Fruit fly (Drosophila melanogaster) whole organism, embryonic: ENCODE data around the gene P5CDh2.
A peak's percentile ranks its signal among the peaks of the same experiment; 100 is the strongest.

Experiments
- ATbp ChIP-seq: fragments of 200-800 bp; sonication (Bioruptor generic); optimal IDR thresholded peaks from 2 replicates; lab custom pipeline; 2017; ENCODE audit warnings: missing biosample characterization, mild to moderate bottlenecking, missing genetic modification characterization, missing genetic modification reagents
- Bteb2 ChIP-seq: fragments of 200-800 bp; sonication (Bioruptor generic); optimal IDR thresholded peaks from 2 replicates; lab custom pipeline; 2016; ENCODE audit warnings: missing biosample characterization, missing genetic modification characterization
- CG10654 ChIP-seq: fragments of 200-800 bp; sonication (Bioruptor generic); optimal IDR thresholded peaks from 2 replicates; lab custom pipeline; 2016; ENCODE audit warnings: missing biosample characterization, missing genetic modification characterization
- CG10979 ChIP-seq: fragments of 200-800 bp; sonication (Bioruptor generic); optimal IDR thresholded peaks from 2 replicates; lab custom pipeline; 2018; ENCODE audit warnings: missing biosample characterization, mild to moderate bottlenecking, missing genetic modification characterization, moderate library complexity
- CG11085 ChIP-seq: fragments of 200-800 bp; sonication (Bioruptor generic); IDR thresholded peaks from 2 replicates; pipeline ENCODE4 v1.3.6; 2022; ENCODE audit warnings: missing biosample characterization, missing genetic modification characterization
- CG11456 ChIP-seq: fragments of 200-800 bp; sonication (Bioruptor generic); IDR thresholded peaks from 3 replicates; pipeline ENCODE4 v1.3.6; 2022; ENCODE audit warnings: missing biosample characterization, missing genetic modification characterization
- CG11723 ChIP-seq: fragments of 200-800 bp; sonication (Bioruptor generic); optimal IDR thresholded peaks from 2 replicates; lab custom pipeline; 2017; ENCODE audit warnings: missing biosample characterization, mild to moderate bottlenecking, missing genetic modification characterization
- CG12942 ChIP-seq: fragments of 200-800 bp; sonication (Bioruptor generic); optimal IDR thresholded peaks from 3 replicates; lab custom pipeline; 2016; ENCODE audit warnings: missing biosample characterization, missing genetic modification characterization
- CG13123 ChIP-seq: fragments of 200-800 bp; sonication (Bioruptor generic); optimal IDR thresholded peaks from 2 replicates; lab custom pipeline; 2016; ENCODE audit warnings: missing biosample characterization, missing genetic modification characterization
- CG14050 ChIP-seq: fragments of 200-800 bp; sonication (Bioruptor generic); IDR thresholded peaks from 3 replicates; pipeline ENCODE4 v1.3.6; 2022; ENCODE audit warnings: missing biosample characterization, missing genetic modification characterization
- CG16779 ChIP-seq: fragments of 200-800 bp; sonication (Bioruptor generic); IDR thresholded peaks from 2 replicates; pipeline ENCODE4 v1.3.6; 2022; ENCODE audit warnings: missing biosample characterization, missing genetic modification characterization
- CG16863 ChIP-seq: fragments of 200-800 bp; sonication (Bioruptor generic); optimal IDR thresholded peaks from 3 replicates; lab custom pipeline; 2016; ENCODE audit warnings: missing biosample characterization, missing genetic modification characterization
- CG17612 ChIP-seq: fragments of 200-800 bp; sonication (Bioruptor generic); IDR thresholded peaks from 2 replicates; pipeline ENCODE4 v1.3.6; 2022; ENCODE audit warnings: missing biosample characterization, missing genetic modification characterization
- CG17829 ChIP-seq: fragments of 200-800 bp; optimal IDR thresholded peaks from 2 replicates; lab custom pipeline; 2019; ENCODE audit warnings: missing biosample characterization, mild to moderate bottlenecking, missing genetic modification characterization, moderate library complexity
- CG1832 ChIP-seq: fragments of 200-800 bp; sonication (Bioruptor generic); optimal IDR thresholded peaks from 2 replicates; lab custom pipeline; 2017; ENCODE audit warnings: missing biosample characterization, mild to moderate bottlenecking, missing genetic modification characterization, inconsistent platforms
- CG18619 ChIP-seq: fragments of 200-800 bp; sonication (Bioruptor generic); optimal IDR thresholded peaks from 3 replicates; lab custom pipeline; 2017; ENCODE audit warnings: missing biosample characterization, mild to moderate bottlenecking, missing genetic modification characterization
- CG31441 ChIP-seq: fragments of 200-800 bp; sonication (Bioruptor generic); IDR thresholded peaks from 2 replicates; pipeline ENCODE4 v1.3.6; 2022; ENCODE audit warnings: missing biosample characterization, missing genetic modification characterization
- CG32767 ChIP-seq: fragments of 200-800 bp; sonication (Bioruptor generic); IDR thresholded peaks from 2 replicates; pipeline ENCODE4 v1.3.6; 2022; ENCODE audit warnings: missing biosample characterization, missing genetic modification characterization
- CG5953 ChIP-seq: fragments of 200-800 bp; sonication (Bioruptor generic); IDR thresholded peaks from 2 replicates; pipeline ENCODE4 v1.3.6; 2022; ENCODE audit warnings: missing biosample characterization, missing genetic modification characterization
- CG6689 ChIP-seq: fragments of 200-800 bp; sonication (Bioruptor generic); IDR thresholded peaks from 2 replicates; pipeline ENCODE4 v1.3.6; 2022; ENCODE audit warnings: missing biosample characterization, missing genetic modification characterization
- CG9727 ChIP-seq: fragments of 200-800 bp; sonication (Bioruptor generic); optimal IDR thresholded peaks from 3 replicates; lab custom pipeline; 2017; ENCODE audit warnings: missing biosample characterization, mild to moderate bottlenecking, missing genetic modification characterization
- CG9932 ChIP-seq: fragments of 200-800 bp; sonication (Bioruptor generic); IDR thresholded peaks from 2 replicates; pipeline ENCODE4 v1.3.6; 2022; ENCODE audit warnings: missing biosample characterization, missing genetic modification characterization
- D19A ChIP-seq: fragments of 200-800 bp; optimal IDR thresholded peaks from 3 replicates; lab custom pipeline; 2019; ENCODE audit warnings: missing biosample characterization, mild to moderate bottlenecking, missing genetic modification characterization, moderate library complexity
- Dek ChIP-seq: fragments of 200-800 bp; sonication (Bioruptor generic); optimal IDR thresholded peaks from 3 replicates; lab custom pipeline; 2019; ENCODE audit warnings: missing biosample characterization, mild to moderate bottlenecking, missing genetic modification characterization, moderate library complexity
- Fer1 ChIP-seq: fragments of 200-800 bp; sonication (Bioruptor generic); optimal IDR thresholded peaks from 2 replicates; lab custom pipeline; 2017; ENCODE audit warnings: missing biosample characterization, mild to moderate bottlenecking, missing genetic modification characterization
- MBD-R2 ChIP-seq: fragments of 200-800 bp; sonication (Bioruptor generic); IDR thresholded peaks from 2 replicates; pipeline ENCODE4 v1.3.6; 2022; ENCODE audit warnings: missing biosample characterization, missing genetic modification characterization
- Max ChIP-seq: fragments of 200-800 bp; sonication (Bioruptor generic); optimal IDR thresholded peaks from 2 replicates; lab custom pipeline; 2016; ENCODE audit warnings: missing biosample characterization, mild to moderate bottlenecking, missing genetic modification characterization
- Mes4 ChIP-seq: fragments of 200-800 bp; sonication (Bioruptor generic); optimal IDR thresholded peaks from 2 replicates; lab custom pipeline; 2016; ENCODE audit warnings: missing biosample characterization, missing genetic modification characterization
- NK7.1 ChIP-seq: fragments of 200-800 bp; sonication (Bioruptor generic); optimal IDR thresholded peaks from 3 replicates; lab custom pipeline; 2016; ENCODE audit warnings: missing biosample characterization, missing genetic modification characterization
- Side ChIP-seq: fragments of 200-800 bp; sonication (Bioruptor generic); optimal IDR thresholded peaks from 2 replicates; lab custom pipeline; 2016; ENCODE audit warnings: missing biosample characterization, missing genetic modification characterization
- Sry-β ChIP-seq: fragments of 200-800 bp; sonication (Bioruptor generic); optimal IDR thresholded peaks from 2 replicates; lab custom pipeline; 2018; ENCODE audit warnings: missing biosample characterization, mild to moderate bottlenecking, missing genetic modification characterization, moderate library complexity
- Trl ChIP-seq, 3 experiments: fragments of >200 bp in 2 of 3; fragments of 200-800 bp in 1 of 3; sonication (Bioruptor generic) in 1 of 3; optimal IDR thresholded peaks; 2 replicates in 1 of 3; 3 replicates in 2 of 3; lab custom pipeline; 2016 to 2017; ENCODE audit warnings: missing biosample characterization in 1 of 3, missing genetic modification characterization in 1 of 3
- amos ChIP-seq: fragments of 200-800 bp; sonication (Bioruptor generic); IDR thresholded peaks from 2 replicates; pipeline ENCODE4 v1.3.6; 2022; ENCODE audit warnings: missing biosample characterization, missing genetic modification characterization; ENCODE audit not compliant: partially characterized antibody
- aop ChIP-seq: fragments of 200-800 bp; sonication (Bioruptor generic); IDR thresholded peaks from 2 replicates; pipeline ENCODE4 v1.3.6; 2022; ENCODE audit warnings: missing biosample characterization, missing genetic modification characterization
- cad ChIP-seq: fragments of >200 bp; optimal IDR thresholded peaks from 2 replicates; lab custom pipeline; 2017; ENCODE audit warnings: missing biosample characterization, missing genetic modification characterization
- croc ChIP-seq: fragments of 200-800 bp; sonication (Bioruptor generic); conservative IDR thresholded peaks from 3 replicates; pipeline ENCODE4 v1.3.6; 2022; ENCODE audit warnings: missing biosample characterization, missing genetic modification characterization
- dan ChIP-seq: fragments of 200-800 bp; sonication (Bioruptor generic); IDR thresholded peaks from 2 replicates; pipeline ENCODE4 v1.3.6; 2022; ENCODE audit warnings: missing biosample characterization, missing genetic modification characterization
- exex ChIP-seq: fragments of 200-800 bp; sonication (Bioruptor generic); optimal IDR thresholded peaks from 4 replicates; lab custom pipeline; 2018; ENCODE audit warnings: missing biosample characterization, mild to moderate bottlenecking, missing genetic modification characterization, moderate library complexity
- ham ChIP-seq: fragments of 200-800 bp; sonication (Bioruptor generic); IDR thresholded peaks from 2 replicates; pipeline ENCODE4 v1.3.6; 2022; ENCODE audit warnings: missing biosample characterization, missing genetic modification characterization
- her ChIP-seq: fragments of 200-800 bp; sonication (Bioruptor generic); optimal IDR thresholded peaks from 2 replicates; lab custom pipeline; 2016; ENCODE audit warnings: missing biosample characterization, missing genetic modification characterization
- jing ChIP-seq: fragments of 200-800 bp; sonication (Bioruptor generic); optimal IDR thresholded peaks from 2 replicates; lab custom pipeline; 2018; ENCODE audit warnings: missing biosample characterization, mild to moderate bottlenecking, missing genetic modification characterization
- kah ChIP-seq: fragments of 200-800 bp; sonication (Bioruptor generic); optimal IDR thresholded peaks from 2 replicates; lab custom pipeline; 2018; ENCODE audit warnings: missing biosample characterization, mild to moderate bottlenecking, missing genetic modification characterization
- maf-S ChIP-seq: fragments of 200-800 bp; sonication (Bioruptor generic); optimal IDR thresholded peaks from 2 replicates; lab custom pipeline; 2016; ENCODE audit warnings: missing biosample characterization, missing genetic modification characterization
- nerfin-2 ChIP-seq: fragments of 200-800 bp; sonication (Bioruptor generic); IDR thresholded peaks from 2 replicates; pipeline ENCODE4 v1.3.6; 2022; ENCODE audit warnings: missing biosample characterization, missing genetic modification characterization; ENCODE audit not compliant: partially characterized antibody
- odd ChIP-seq: fragments of 200-800 bp; sonication (Bioruptor generic); optimal IDR thresholded peaks from 2 replicates; lab custom pipeline; 2017; ENCODE audit warnings: missing biosample characterization, mild to moderate bottlenecking, missing genetic modification characterization
- onecut ChIP-seq: fragments of 200-800 bp; sonication (Bioruptor generic); IDR thresholded peaks from 2 replicates; pipeline ENCODE4 v1.3.6; 2022; ENCODE audit warnings: missing biosample characterization, missing genetic modification characterization
- pb ChIP-seq: fragments of 200-800 bp; sonication (Bioruptor generic); optimal IDR thresholded peaks from 3 replicates; lab custom pipeline; 2016; ENCODE audit warnings: missing biosample characterization, missing genetic modification characterization
- ssp ChIP-seq: fragments of 200-800 bp; sonication (Bioruptor generic); IDR thresholded peaks from 2 replicates; pipeline ENCODE4 v1.3.6; 2022; ENCODE audit warnings: missing biosample characterization, missing genetic modification characterization
- stwl ChIP-seq: fragments of 200-800 bp; sonication (Bioruptor generic); optimal IDR thresholded peaks from 3 replicates; lab custom pipeline; 2018; ENCODE audit warnings: missing biosample characterization, mild to moderate bottlenecking, missing genetic modification characterization, moderate library complexity
- tio ChIP-seq: fragments of 200-800 bp; sonication (Bioruptor generic); optimal IDR thresholded peaks from 2 replicates; lab custom pipeline; 2017; ENCODE audit warnings: missing biosample characterization, missing genetic modification characterization, inconsistent platforms
- usp ChIP-seq: fragments of >200 bp; optimal IDR thresholded peaks from 2 replicates; lab custom pipeline; 2017; ENCODE audit warnings: missing biosample characterization, missing genetic modification characterization
- yki ChIP-seq: fragments of >200 bp; optimal IDR thresholded peaks from 3 replicates; lab custom pipeline; 2018

Gene P5CDh2

dm6 chr3R:21852579-21853233 lies 25.0 kb upstream of the P5CDh2 start (continued):
- TF ChIP-seq Mes4 (GFP tag; lab: Kevin White, UChicago), result no peak
- TF ChIP-seq CG17612 (GFP tag; lab: Robert Waterston, UW), result no peak
- TF ChIP-seq CG32767 (GFP tag; lab: Robert Waterston, UW), result no peak
- TF ChIP-seq CG11723 (GFP tag; lab: Kevin White, UChicago), result no peak
- TF ChIP-seq stwl (tag; lab: Kevin White, UChicago), result no peak
- no peak for TF ChIP-seq CG11456 (GFP tag; lab: Robert Waterston, UW)
- TF ChIP-seq CG10654, result no peak
- no peak for TF ChIP-seq tio (GFP tag; lab: Kevin White, UChicago)
- no peak for TF ChIP-seq MBD-R2
- TF ChIP-seq CG12942 (GFP tag; lab: Kevin White, UChicago), result no peak
- TF ChIP-seq Max (GFP tag; lab: Kevin White, UChicago), result no peak
- peak; percentile 23 for TF ChIP-seq CG10979 (tag; lab: Kevin White, UChicago)
- TF ChIP-seq kah (GFP tag; lab: Kevin White, UChicago), result no peak
- peak; percentile 89 for TF ChIP-seq D19A
- no peak for TF ChIP-seq CG17829 (tag; lab: Kevin White, UChicago)
- no peak for TF ChIP-seq nerfin-2
- TF ChIP-seq CG5953 (GFP tag; lab: Robert Waterston, UW), result no peak
- TF ChIP-seq NK7.1 (GFP tag; lab: Kevin White, UChicago), result no peak
- no peak for TF ChIP-seq CG16863 (GFP tag; lab: Kevin White, UChicago)
- TF ChIP-seq CG11085 (GFP tag; lab: Robert Waterston, UW), result no peak
- no peak for TF ChIP-seq CG1832 (GFP tag; lab: Kevin White, UChicago)
- no peak for TF ChIP-seq cad (GFP tag; lab: Kevin White, UChicago)
- TF ChIP-seq ham, result no peak
- no peak for TF ChIP-seq CG13123 (GFP tag; lab: Kevin White, UChicago)
- no peak for TF ChIP-seq CG16779
- no peak for TF ChIP-seq CG9727 (GFP tag; lab: Kevin White, UChicago)
- 0 out of 2 replicates have a peak, but pooled peaks have one; percentile 32 for TF ChIP-seq CG6689
- no peak for TF ChIP-seq yki (lab: Kevin White, UChicago)
- no peak for TF ChIP-seq dan (GFP tag; lab: Robert Waterston, UW)
- TF ChIP-seq Bteb2 (GFP tag; lab: Kevin White, UChicago), result no peak
- no peak for TF ChIP-seq usp (GFP tag; lab: Kevin White, UChicago)
- TF ChIP-seq Trl (optimal IDR thresholded peaks at IDR 0.05; lab: Kevin White, UChicago), result no peak
- TF ChIP-seq Trl (GFP tag; optimal IDR thresholded peaks at IDR 0.05; lab: Kevin White, UChicago), result peak; percentile 30
- TF ChIP-seq odd (GFP tag; lab: Kevin White, UChicago), result no peak
- peak; percentile 31; the same call in 1 of the 2 replicates for TF ChIP-seq CG31441 (GFP tag; lab: Robert Waterston, UW)
- no peak for TF ChIP-seq pb (GFP tag; lab: Kevin White, UChicago)
- no peak for TF ChIP-seq exex
- no peak for TF ChIP-seq Side (GFP tag; lab: Kevin White, UChicago)
- no peak for TF ChIP-seq CG14050
- TF ChIP-seq Dek, result peak; percentile 32
- no peak for TF ChIP-seq amos (GFP tag; lab: Robert Waterston, UW)
- peak; percentile 20 for TF ChIP-seq CG18619
- TF ChIP-seq croc, result no peak
- no peak for TF ChIP-seq jing
- peak; percentile 32; the same call in 1 of the 2 replicates for TF ChIP-seq CG9932 (GFP tag; lab: Robert Waterston, UW)
- no peak for TF ChIP-seq ssp (GFP tag; lab: Robert Waterston, UW)
- TF ChIP-seq her (GFP tag; lab: Kevin White, UChicago), result no peak
- no peak for TF ChIP-seq ATbp (GFP tag; lab: Kevin White, UChicago)
- no peak for TF ChIP-seq Sry-β
- no peak for TF ChIP-seq onecut (GFP tag; lab: Robert Waterston, UW)
- peak; percentile 23 for TF ChIP-seq Fer1
- TF ChIP-seq aop (GFP tag; lab: Robert Waterston, UW), result no peak
- no peak for TF ChIP-seq maf-S (GFP tag; lab: Kevin White, UChicago)
